Worm (Caenorhabditis elegans) whole organism, L3 larva: ENCODE results near the gene srx-85.

Source experiments
- ceh-28 ChIP-seq: fragments of 150-350 bp; optimal IDR thresholded peaks from 2 replicates; lab custom pipeline; 2014; ENCODE audit warnings: missing biosample characterization, missing genetic modification reagents, missing genetic modification characterization
- ceh-82 ChIP-seq: fragments of 150-350 bp; optimal IDR thresholded peaks from 2 replicates; lab custom pipeline; 2014; ENCODE audit warnings: missing biosample characterization, missing genetic modification characterization
- elt-1 ChIP-seq: fragments of 150-350 bp; optimal IDR thresholded peaks from 2 replicates; lab custom pipeline; 2014; ENCODE audit warnings: missing biosample characterization, missing genetic modification characterization
- lin-39 ChIP-seq: fragments of 150-350 bp; optimal IDR thresholded peaks from 2 replicates; lab custom pipeline; 2018; ENCODE audit warnings: missing biosample characterization, missing genetic modification reagents, missing genetic modification characterization
- pha-4 ChIP-seq: fragments of 150-350 bp; optimal IDR thresholded peaks from 2 replicates; lab custom pipeline; 2014; ENCODE audit warnings: missing biosample characterization, missing genetic modification reagents, missing genetic modification characterization
- ztf-4 ChIP-seq: fragments of 150-350 bp; optimal IDR thresholded peaks from 2 replicates; lab custom pipeline; 2014; ENCODE audit warnings: missing biosample characterization, missing genetic modification characterization

ce11 chrV:11552379-11552778 is at the start of gene srx-85:
- no peak for TF ChIP-seq pha-4 (tag; lab: Kevin White, UChicago)
- TF ChIP-seq elt-1 (tag; lab: Kevin White, UChicago) = no peak
- TF ChIP-seq ztf-4 = no peak
- no peak for TF ChIP-seq ceh-28
- TF ChIP-seq lin-39 (tag; lab: Kevin White, UChicago) = no peak
- TF ChIP-seq ceh-82 (tag; lab: Kevin White, UChicago) = no peak
